Fruit fly (Drosophila melanogaster) whole organism, embryonic: ENCODE results near the gene Ddc.

Experiments used
- Ada2b ChIP-seq: fragments of 200-800 bp; sonication (Bioruptor generic); IDR thresholded peaks from 2 replicates; pipeline ENCODE4 v1.3.6; 2022; ENCODE audit warnings: missing biosample characterization, missing genetic modification characterization
- Antp ChIP-seq: fragments of 200-800 bp; sonication (Bioruptor generic); optimal IDR thresholded peaks from 3 replicates; lab custom pipeline; 2016; ENCODE audit warnings: missing biosample characterization, missing genetic modification characterization
- Atf3 ChIP-seq: fragments of 200-800 bp; sonication (Bioruptor generic); optimal IDR thresholded peaks from 3 replicates; lab custom pipeline; 2016; ENCODE audit warnings: missing biosample characterization, missing genetic modification characterization
- Awh ChIP-seq: fragments of 200-800 bp; sonication (Bioruptor generic); IDR thresholded peaks from 2 replicates; pipeline ENCODE4, ENCODE4 v1.3.6; 2022; ENCODE audit warnings: missing biosample characterization, missing genetic modification characterization
- CG10147 ChIP-seq: fragments of 200-800 bp; sonication (Bioruptor generic); optimal IDR thresholded peaks from 2 replicates; lab custom pipeline; 2019; ENCODE audit warnings: missing biosample characterization, mild to moderate bottlenecking, missing genetic modification characterization, moderate library complexity
- CG11504 ChIP-seq: fragments of 200-800 bp; sonication (Bioruptor generic); optimal IDR thresholded peaks from 3 replicates; lab custom pipeline; 2019; ENCODE audit warnings: missing biosample characterization, mild to moderate bottlenecking, missing genetic modification characterization, moderate library complexity
- CG12104 ChIP-seq: fragments of 200-800 bp; sonication (Bioruptor generic); optimal IDR thresholded peaks from 3 replicates; lab custom pipeline; 2016; ENCODE audit warnings: missing biosample characterization, missing genetic modification characterization
- CG13287 ChIP-seq: fragments of 200-800 bp; sonication (Bioruptor generic); IDR thresholded peaks from 2 replicates; pipeline ENCODE4 v1.3.6; 2022; ENCODE audit warnings: missing biosample characterization, missing genetic modification characterization; ENCODE audit not compliant: partially characterized antibody
- CG13296 ChIP-seq: fragments of 200-800 bp; sonication (Bioruptor generic); optimal IDR thresholded peaks from 3 replicates; lab custom pipeline; 2018; ENCODE audit warnings: missing biosample characterization, mild to moderate bottlenecking, missing genetic modification characterization
- CG1529 ChIP-seq: fragments of 200-800 bp; sonication (Bioruptor generic); optimal IDR thresholded peaks from 3 replicates; lab custom pipeline; 2018; ENCODE audit warnings: missing biosample characterization, missing genetic modification characterization
- CG2678 ChIP-seq: fragments of 200-800 bp; sonication (Bioruptor generic); optimal IDR thresholded peaks from 3 replicates; lab custom pipeline; 2019; ENCODE audit warnings: missing biosample characterization, mild to moderate bottlenecking, missing genetic modification characterization, moderate library complexity
- CG2712 ChIP-seq: fragments of 200-800 bp; optimal IDR thresholded peaks from 3 replicates; lab custom pipeline; 2019; ENCODE audit warnings: missing biosample characterization, mild to moderate bottlenecking, missing genetic modification characterization, moderate library complexity
- CG4404 ChIP-seq: fragments of 200-800 bp; sonication (Bioruptor generic); IDR thresholded peaks from 2 replicates; pipeline ENCODE4 v1.3.6; 2022; ENCODE audit warnings: missing biosample characterization, missing genetic modification characterization
- CG4820 ChIP-seq: fragments of 200-800 bp; sonication (Bioruptor generic); optimal IDR thresholded peaks from 3 replicates; lab custom pipeline; 2016; ENCODE audit warnings: missing biosample characterization, missing genetic modification characterization
- CG6254 ChIP-seq: fragments of 200-800 bp; sonication (Bioruptor generic); optimal IDR thresholded peaks from 3 replicates; lab custom pipeline; 2017; ENCODE audit warnings: mild to moderate bottlenecking, missing biosample characterization, missing genetic modification reagents, missing genetic modification characterization
- CG6791 ChIP-seq: fragments of 200-800 bp; sonication (Bioruptor generic); IDR thresholded peaks from 3 replicates; pipeline ENCODE4 v1.3.6; 2022; ENCODE audit warnings: missing biosample characterization, missing genetic modification characterization; ENCODE audit not compliant: partially characterized antibody
- CG7786 ChIP-seq: fragments of 200-800 bp; sonication (Bioruptor generic); optimal IDR thresholded peaks from 2 replicates; lab custom pipeline; 2016; ENCODE audit warnings: missing biosample characterization, missing genetic modification characterization
- CG9437 ChIP-seq: fragments of 200-800 bp; sonication (Bioruptor generic); optimal IDR thresholded peaks from 2 replicates; lab custom pipeline; 2018; ENCODE audit warnings: missing biosample characterization, mild to moderate bottlenecking, missing genetic modification characterization
- CTCF ChIP-seq: fragments of 200-800 bp; sonication (Bioruptor generic); optimal IDR thresholded peaks from 2 replicates; lab custom pipeline; 2017; ENCODE audit warnings: missing biosample characterization, mild to moderate bottlenecking, missing genetic modification characterization, moderate library complexity
- Dek ChIP-seq: fragments of 200-800 bp; sonication (Bioruptor generic); optimal IDR thresholded peaks from 3 replicates; lab custom pipeline; 2019; ENCODE audit warnings: missing biosample characterization, mild to moderate bottlenecking, missing genetic modification characterization, moderate library complexity
- Dp ChIP-seq: fragments of 200-800 bp; sonication (Bioruptor generic); optimal IDR thresholded peaks from 2 replicates; lab custom pipeline; 2018; ENCODE audit warnings: missing biosample characterization, mild to moderate bottlenecking, missing genetic modification characterization, moderate library complexity
- Dref ChIP-seq: fragments of 200-800 bp; sonication (Bioruptor generic); IDR thresholded peaks from 2 replicates; pipeline ENCODE4 v1.3.6; 2022; ENCODE audit warnings: missing biosample characterization, missing genetic modification characterization
- Fer1 ChIP-seq: fragments of 200-800 bp; sonication (Bioruptor generic); optimal IDR thresholded peaks from 2 replicates; lab custom pipeline; 2017; ENCODE audit warnings: missing biosample characterization, mild to moderate bottlenecking, missing genetic modification characterization
- GATAe ChIP-seq: fragments of 200-800 bp; sonication (Bioruptor generic); conservative IDR thresholded peaks from 2 replicates; pipeline ENCODE4 v1.3.6; 2022; ENCODE audit warnings: missing biosample characterization, missing genetic modification characterization
- MESR4 ChIP-seq: fragments of 200-800 bp; sonication (Bioruptor generic); optimal IDR thresholded peaks from 2 replicates; lab custom pipeline; 2018; ENCODE audit warnings: missing biosample characterization, mild to moderate bottlenecking, missing genetic modification characterization, moderate library complexity
- Med ChIP-seq: fragments of 200-800 bp; sonication (Bioruptor generic); peaks from one replicate; lab custom pipeline; 2016; ENCODE audit warnings: missing biosample characterization, missing genetic modification characterization, mild to moderate bottlenecking, inconsistent platforms, moderate library complexity
- Mrtf ChIP-seq: fragments of 200-800 bp; sonication (Bioruptor generic); IDR thresholded peaks from 3 replicates; pipeline ENCODE4 v1.3.6; 2022; ENCODE audit warnings: missing biosample characterization, missing genetic modification characterization
- NFAT ChIP-seq: fragments of 200-800 bp; sonication (Bioruptor generic); IDR thresholded peaks from 2 replicates; pipeline ENCODE4 v1.3.6; 2022; ENCODE audit warnings: missing biosample characterization, missing genetic modification characterization
- Nf-YB ChIP-seq: fragments of 200-800 bp; sonication (Bioruptor generic); optimal IDR thresholded peaks from 3 replicates; lab custom pipeline; 2019; ENCODE audit warnings: missing biosample characterization, mild to moderate bottlenecking, missing genetic modification characterization, moderate library complexity
- Oli ChIP-seq: fragments of 200-800 bp; sonication (Bioruptor generic); optimal IDR thresholded peaks from 2 replicates; lab custom pipeline; 2018; ENCODE audit warnings: missing biosample characterization, mild to moderate bottlenecking, missing genetic modification characterization, moderate library complexity
- Poxn ChIP-seq: fragments of 200-800 bp; sonication (Bioruptor generic); IDR thresholded peaks from 2 replicates; pipeline ENCODE4 v1.3.6; 2022; ENCODE audit warnings: missing biosample characterization, missing genetic modification characterization
- Scr ChIP-seq: fragments of 200-800 bp; sonication (Bioruptor generic); IDR thresholded peaks from 2 replicates; pipeline ENCODE4 v1.3.6; 2022; ENCODE audit warnings: missing biosample characterization, missing genetic modification characterization; ENCODE audit not compliant: partially characterized antibody
- Trl ChIP-seq, 3 experiments: fragments of >200 bp in 2 of 3; fragments of 200-800 bp in 1 of 3; sonication (Bioruptor generic) in 1 of 3; optimal IDR thresholded peaks; 2 replicates in 1 of 3; 3 replicates in 2 of 3; lab custom pipeline; 2016 to 2017; ENCODE audit warnings: missing biosample characterization in 1 of 3, missing genetic modification characterization in 1 of 3
- caup ChIP-seq: fragments of 200-800 bp; sonication (Bioruptor generic); optimal IDR thresholded peaks from 3 replicates; lab custom pipeline; 2017; ENCODE audit warnings: missing biosample characterization, mild to moderate bottlenecking, missing genetic modification characterization, moderate library complexity; ENCODE audit not compliant: severe bottlenecking
- chn ChIP-seq: fragments of 200-800 bp; sonication (Bioruptor generic); optimal IDR thresholded peaks from 2 replicates; lab custom pipeline; 2016; ENCODE audit warnings: missing biosample characterization, missing genetic modification characterization
- croc ChIP-seq: fragments of 200-800 bp; sonication (Bioruptor generic); conservative IDR thresholded peaks from 3 replicates; pipeline ENCODE4 v1.3.6; 2022; ENCODE audit warnings: missing biosample characterization, missing genetic modification characterization
- dan ChIP-seq: fragments of 200-800 bp; sonication (Bioruptor generic); IDR thresholded peaks from 2 replicates; pipeline ENCODE4 v1.3.6; 2022; ENCODE audit warnings: missing biosample characterization, missing genetic modification characterization
- dm ChIP-seq: fragments of 200-800 bp; sonication (Bioruptor generic); optimal IDR thresholded peaks from 3 replicates; lab custom pipeline; 2016; ENCODE audit warnings: missing biosample characterization, missing genetic modification characterization
- gcm ChIP-seq: fragments of 200-800 bp; sonication (Bioruptor generic); optimal IDR thresholded peaks from 2 replicates; lab custom pipeline; 2019; ENCODE audit warnings: missing biosample characterization, mild to moderate bottlenecking, missing genetic modification characterization, moderate library complexity
- klu ChIP-seq: fragments of 200-800 bp; sonication (Bioruptor generic); IDR thresholded peaks from 2 replicates; pipeline ENCODE4 v1.3.6; 2022; ENCODE audit warnings: missing biosample characterization, missing genetic modification characterization
- mam ChIP-seq: fragments of 200-800 bp; sonication (Bioruptor generic); optimal IDR thresholded peaks from 3 replicates; lab custom pipeline; 2016; ENCODE audit warnings: missing biosample characterization, missing genetic modification characterization
- mirr ChIP-seq: fragments of 200-800 bp; sonication (Bioruptor generic); optimal IDR thresholded peaks from 3 replicates; lab custom pipeline; 2018; ENCODE audit warnings: missing biosample characterization, mild to moderate bottlenecking, missing genetic modification characterization
- nom ChIP-seq: fragments of 200-800 bp; sonication (Bioruptor generic); optimal IDR thresholded peaks from 2 replicates; lab custom pipeline; 2017; ENCODE audit warnings: missing biosample characterization, missing genetic modification characterization, mild to moderate bottlenecking, moderate library complexity, missing genetic modification reagents
- pnt ChIP-seq: fragments of 200-800 bp; sonication (Bioruptor generic); optimal IDR thresholded peaks from 3 replicates; lab custom pipeline; 2016; ENCODE audit warnings: missing biosample characterization, missing genetic modification characterization
- pros ChIP-seq: fragments of 200-800 bp; sonication (Bioruptor generic); optimal IDR thresholded peaks from 3 replicates; lab custom pipeline; 2019; ENCODE audit warnings: missing biosample characterization, mild to moderate bottlenecking, missing genetic modification characterization, moderate library complexity
- ranshi ChIP-seq: fragments of 200-800 bp; sonication (Bioruptor generic); IDR thresholded peaks from 2 replicates; pipeline ENCODE4 v1.3.6; 2022; ENCODE audit warnings: missing biosample characterization, missing genetic modification characterization
- trh ChIP-seq: fragments of 200-800 bp; sonication (Bioruptor generic); optimal IDR thresholded peaks from 2 replicates; lab custom pipeline; 2016; ENCODE audit warnings: missing biosample characterization, missing genetic modification characterization
- unpg ChIP-seq: fragments of 200-800 bp; sonication (Bioruptor generic); optimal IDR thresholded peaks from 3 replicates; lab custom pipeline; 2018; ENCODE audit warnings: missing biosample characterization, mild to moderate bottlenecking, missing genetic modification characterization, moderate library complexity
- wdn ChIP-seq: fragments of 200-800 bp; sonication (Bioruptor generic); IDR thresholded peaks from 2 replicates; pipeline ENCODE4 v1.3.6; 2022; ENCODE audit warnings: missing biosample characterization, missing genetic modification characterization
- zen2 ChIP-seq: fragments of 200-800 bp; sonication (Bioruptor generic); IDR thresholded peaks from 3 replicates; pipeline ENCODE4 v1.3.6; 2022; ENCODE audit warnings: missing biosample characterization, missing genetic modification characterization; ENCODE audit not compliant: partially characterized antibody

Ddc gene

DNA sequence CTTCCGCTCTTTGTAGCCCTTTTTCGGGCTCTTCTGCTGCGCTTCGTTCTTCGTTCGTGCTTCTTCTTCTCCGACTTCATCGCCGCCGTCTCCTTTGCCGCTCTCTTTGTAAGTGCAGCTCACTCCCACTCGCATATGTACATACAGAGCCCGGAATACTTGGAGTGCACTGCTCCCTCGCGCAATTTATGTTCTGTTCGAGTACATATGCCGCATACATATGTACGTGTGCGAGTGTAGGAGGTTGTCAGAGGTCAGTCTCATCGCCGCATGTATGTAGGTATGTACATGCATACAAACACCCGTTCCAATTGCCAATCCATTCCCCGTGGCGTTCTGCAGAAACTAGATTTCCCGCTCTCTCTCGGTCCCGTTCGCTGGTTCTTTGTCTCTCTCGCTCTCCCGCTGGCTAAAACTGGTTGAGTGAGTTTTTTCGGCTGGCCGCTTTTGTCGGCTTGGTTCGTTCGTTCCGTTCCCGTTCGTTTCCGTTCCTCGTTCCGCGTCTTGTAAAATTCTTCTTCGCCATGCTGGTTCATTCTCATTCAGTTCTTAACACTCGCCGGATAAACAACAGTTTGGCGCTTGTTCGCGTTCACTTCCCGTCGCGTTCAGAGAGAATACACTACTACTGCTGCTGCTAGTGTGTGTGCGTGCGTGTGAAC, 38.0 kb upstream of the Ddc start (continued):
- TF ChIP-seq pros (GFP tag; lab: Kevin White, UChicago) (peak; percentile 95), dm (GFP tag; lab: Kevin White, UChicago) (peak; percentile 83), CG2678 (tag; lab: Kevin White, UChicago) (peak; percentile 45), Oli (tag; lab: Kevin White, UChicago) (no peak), CG13287 (peak; percentile 59; the same call in 1 of the 2 replicates), Trl (optimal IDR thresholded peaks at IDR 0.05; lab: Kevin White, UChicago) (peak; percentile 91 to 95), Trl (GFP tag; optimal IDR thresholded peaks at IDR 0.05; lab: Kevin White, UChicago) (peak; percentile 54), chn (GFP tag; lab: Kevin White, UChicago) (no peak), Ada2b (GFP tag; lab: Robert Waterston, UW) (no peak), Dref (GFP tag; lab: Robert Waterston, UW) (no peak), caup (peak; percentile 56), CG10147 (GFP tag; lab: Kevin White, UChicago) (peak; percentile 21), Dek (tag; lab: Kevin White, UChicago) (peak; percentile 44), Med (GFP tag; lab: Kevin White, UChicago) (peak; percentile 91), Awh (no peak), Fer1 (GFP tag; lab: Kevin White, UChicago) (peak; percentile 75), Nf-YB (GFP tag; lab: Kevin White, UChicago) (no peak), Antp (no peak), gcm (GFP tag; lab: Kevin White, UChicago) (peak; percentile 33), CTCF (GFP tag; lab: Kevin White, UChicago) (no peak), croc (no peak), klu (no peak), CG13296 (GFP tag; lab: Kevin White, UChicago) (peak; percentile 64), zen2 (no peak), Scr (GFP tag; lab: Robert Waterston, UW) (peak; percentile 48), ranshi (GFP tag; lab: Robert Waterston, UW) (no peak; the same call in 1 of the 2 replicates), unpg (GFP tag; lab: Kevin White, UChicago) (peak; percentile 38), Poxn (GFP tag; lab: Robert Waterston, UW) (no peak), CG6791 (GFP tag; lab: Robert Waterston, UW) (0 out of 3 replicates have a peak, but pooled peaks have one; percentile 5), wdn (GFP tag; lab: Robert Waterston, UW) (no peak), Dp (GFP tag; lab: Kevin White, UChicago) (no peak), NFAT (GFP tag; lab: Robert Waterston, UW) (peak; percentile 20; the same call in 1 of the 2 replicates), CG12104 (GFP tag; lab: Kevin White, UChicago) (no peak), GATAe (no peak), MESR4 (GFP tag; lab: Kevin White, UChicago) (no peak), Mrtf (no peak), Atf3 (GFP tag; lab: Kevin White, UChicago) (no peak), CG1529 (GFP tag; lab: Kevin White, UChicago) (no peak), CG4820 (no peak), dan (GFP tag; lab: Robert Waterston, UW) (no peak), CG2712 (tag; lab: Kevin White, UChicago) (peak; percentile 33), mam (no peak), CG9437 (GFP tag; lab: Kevin White, UChicago) (peak; percentile 10), CG6254 (no peak), CG7786 (GFP tag; lab: Kevin White, UChicago) (no peak), trh (no peak), pnt (no peak), CG11504 (tag; lab: Kevin White, UChicago) (peak; percentile 4), CG4404 (no peak), nom (peak; percentile 81), mirr (GFP tag; lab: Kevin White, UChicago) (peak; percentile 76)
